Fruit fly (Drosophila melanogaster): ENCODE results near the gene Cyp4d14.

The Cyp4d14 gene

dm6 chrX:2178802-2179201 lies 3.7 kb upstream of the Cyp4d14 start, which contains the start of gene Cyp4ae1:
Gene Cyp4ae1, plus strand, starts transcription at chrX:2179007.
- TF ChIP-seq h (optimal IDR thresholded peaks at IDR 0.05), result no peak
- no peak for TF ChIP-seq ttk (optimal IDR thresholded peaks at IDR 0.05)
- TF ChIP-seq insv (optimal IDR thresholded peaks at IDR 0.05), result no peak
- TF ChIP-seq Sin3A (optimal IDR thresholded peaks at IDR 0.05), result no peak
- TF ChIP-seq psq (optimal IDR thresholded peaks at IDR 0.05), result no peak
- TF ChIP-seq Myc (optimal IDR thresholded peaks at IDR 0.05), result no peak

dm6 chrX:2175956-2176469 lies 898 bp upstream of the Cyp4d14 start, which contains the start of gene Cyp4d2:
Gene Cyp4d2, plus strand, starts transcription at chrX:2176006.
- TF ChIP-seq psq (optimal IDR thresholded peaks at IDR 0.05), result no peak
- TF ChIP-seq Sin3A (optimal IDR thresholded peaks at IDR 0.05), result no peak
- no peak for TF ChIP-seq insv (optimal IDR thresholded peaks at IDR 0.05)
- TF ChIP-seq h (optimal IDR thresholded peaks at IDR 0.05), result no peak
- TF ChIP-seq ttk (optimal IDR thresholded peaks at IDR 0.05), result no peak
- TF ChIP-seq Myc (optimal IDR thresholded peaks at IDR 0.05), result no peak

- TF ChIP-seq psq (optimal IDR thresholded peaks at IDR 0.05) (no peak), ttk (optimal IDR thresholded peaks at IDR 0.05) (no peak), Sin3A (optimal IDR thresholded peaks at IDR 0.05) (no peak), Myc (optimal IDR thresholded peaks at IDR 0.05) (no peak), insv (optimal IDR thresholded peaks at IDR 0.05) (no peak), h (optimal IDR thresholded peaks at IDR 0.05) (no peak)
Observed at dm6 chrX:2172420-2172827, 2.7 kb downstream of the Cyp4d14 start, which contains the start of gene ND-B14.5A. Gene ND-B14.5A, plus strand, starts transcription at chrX:2172526.

dm6 chrX:2170424-2170823 lies 4.7 kb downstream of the Cyp4d14 start:
- TF ChIP-seq psq (optimal IDR thresholded peaks at IDR 0.05), result no peak
- TF ChIP-seq insv (optimal IDR thresholded peaks at IDR 0.05), result no peak
- TF ChIP-seq Sin3A (optimal IDR thresholded peaks at IDR 0.05), result no peak
- no peak for TF ChIP-seq h (optimal IDR thresholded peaks at IDR 0.05)
- no peak for TF ChIP-seq Myc (optimal IDR thresholded peaks at IDR 0.05)
- TF ChIP-seq ttk (optimal IDR thresholded peaks at IDR 0.05), result no peak

- TF ChIP-seq ttk (optimal IDR thresholded peaks at IDR 0.05), result no peak
- no peak for TF ChIP-seq Sin3A (optimal IDR thresholded peaks at IDR 0.05)
- TF ChIP-seq Myc (optimal IDR thresholded peaks at IDR 0.05), result no peak
- no peak for TF ChIP-seq psq (optimal IDR thresholded peaks at IDR 0.05)
- no peak for TF ChIP-seq h (optimal IDR thresholded peaks at IDR 0.05)
- TF ChIP-seq insv (optimal IDR thresholded peaks at IDR 0.05), result no peak
Observed at dm6 chrX:2168485-2169199, 6.5 kb downstream of the Cyp4d14 start.

- no peak for TF ChIP-seq insv (optimal IDR thresholded peaks at IDR 0.05)
- TF ChIP-seq Myc (optimal IDR thresholded peaks at IDR 0.05), result no peak
- no peak for TF ChIP-seq Sin3A (optimal IDR thresholded peaks at IDR 0.05)
- TF ChIP-seq ttk (optimal IDR thresholded peaks at IDR 0.05), result no peak
- TF ChIP-seq psq (optimal IDR thresholded peaks at IDR 0.05), result no peak
- no peak for TF ChIP-seq h (optimal IDR thresholded peaks at IDR 0.05)
Observed at dm6 chrX:2166129-2166528, 9.0 kb downstream of the Cyp4d14 start.

- TF ChIP-seq psq (optimal IDR thresholded peaks at IDR 0.05), result no peak
- TF ChIP-seq insv (optimal IDR thresholded peaks at IDR 0.05), result no peak
- no peak for TF ChIP-seq h (optimal IDR thresholded peaks at IDR 0.05)
- TF ChIP-seq ttk (optimal IDR thresholded peaks at IDR 0.05), result no peak
- no peak for TF ChIP-seq Sin3A (optimal IDR thresholded peaks at IDR 0.05)
- TF ChIP-seq Myc (optimal IDR thresholded peaks at IDR 0.05), result no peak
Observed at dm6 chrX:2165394-2165793, 9.7 kb downstream of the Cyp4d14 start.

dm6 chrX:2163358-2163757 lies 11.8 kb downstream of the Cyp4d14 start:
- TF ChIP-seq ttk (optimal IDR thresholded peaks at IDR 0.05), result no peak
- TF ChIP-seq h (optimal IDR thresholded peaks at IDR 0.05), result no peak
- TF ChIP-seq Myc (optimal IDR thresholded peaks at IDR 0.05), result no peak
- no peak for TF ChIP-seq psq (optimal IDR thresholded peaks at IDR 0.05)
- no peak for TF ChIP-seq Sin3A (optimal IDR thresholded peaks at IDR 0.05)
- no peak for TF ChIP-seq insv (optimal IDR thresholded peaks at IDR 0.05)

- TF ChIP-seq h (optimal IDR thresholded peaks at IDR 0.05) (no peak), psq (optimal IDR thresholded peaks at IDR 0.05) (no peak), Sin3A (optimal IDR thresholded peaks at IDR 0.05) (no peak)
Observed at dm6 chrX:2162130-2162907, 12.8 kb downstream of the Cyp4d14 start, which contains the start of the genes Cyp4d1 and CG3630. Gene Cyp4d1, minus strand, starts transcription at chrX:2162180. Gene CG3630, plus strand, starts transcription at chrX:2162196.

- TF ChIP-seq psq (optimal IDR thresholded peaks at IDR 0.05), result no peak
- TF ChIP-seq ttk (optimal IDR thresholded peaks at IDR 0.05), result no peak
- TF ChIP-seq h (optimal IDR thresholded peaks at IDR 0.05), result no peak
- no peak for TF ChIP-seq Sin3A (optimal IDR thresholded peaks at IDR 0.05)
- no peak for TF ChIP-seq Myc (optimal IDR thresholded peaks at IDR 0.05)
- TF ChIP-seq insv (optimal IDR thresholded peaks at IDR 0.05), result no peak
Observed at dm6 chrX:2161020-2161419, 14.1 kb downstream of the Cyp4d14 start.

dm6 chrX:2158668-2159163 lies 16.4 kb downstream of the Cyp4d14 start, which contains the start of gene wapl:
Gene wapl, minus strand, starts transcription at chrX:2158983.
- TF ChIP-seq psq (optimal IDR thresholded peaks at IDR 0.05) (no peak), insv (optimal IDR thresholded peaks at IDR 0.05) (no peak), h (optimal IDR thresholded peaks at IDR 0.05) (no peak), ttk (optimal IDR thresholded peaks at IDR 0.05) (no peak), Sin3A (optimal IDR thresholded peaks at IDR 0.05) (no peak), Myc (optimal IDR thresholded peaks at IDR 0.05) (no peak)

Data from Kc167 (cell line).